Worm (Caenorhabditis elegans) whole organism, late embryonic: Measurements from ENCODE around the gene nlp-23.

Source experiments
- T23F11.4 ChIP-seq: fragments of 200-800 bp; sonication (Bioruptor generic); optimal IDR thresholded peaks from 2 replicates; lab custom pipeline; 2018; ENCODE audit warnings: mild to moderate bottlenecking, missing genetic modification characterization, missing compliant biosample characterization
- Y22D7AL.16 ChIP-seq: sonication (generic microtip); optimal IDR thresholded peaks from 2 replicates; lab custom pipeline; 2016; ENCODE audit warnings: missing genetic modification characterization, missing compliant biosample characterization
- elt-4 ChIP-seq: sonication (generic microtip); optimal IDR thresholded peaks from 2 replicates; lab custom pipeline; 2016; ENCODE audit warnings: missing genetic modification characterization, missing compliant biosample characterization
- tbx-7 ChIP-seq: sonication (generic microtip); optimal IDR thresholded peaks from 2 replicates; lab custom pipeline; 2016; ENCODE audit warnings: missing genotype, missing genetic modification characterization, missing compliant biosample characterization

The nlp-23 gene

ce11 chrX:2294198-2294800 lies 48.5 kb downstream of the nlp-23 start, which contains the start of gene T10H10.2:
Gene T10H10.2, plus strand, starts transcription at chrX:2294750.
- TF ChIP-seq T23F11.4 (GFP tag; lab: Kevin White, UChicago) = no peak
- TF ChIP-seq tbx-7 (tag; lab: Kevin White, UChicago) = no peak
- TF ChIP-seq elt-4 = no peak
- TF ChIP-seq Y22D7AL.16 (tag; lab: Kevin White, UChicago) = no peak
- TF ChIP-seq, all 69 proteins: peak for 0
